Worm (Caenorhabditis elegans) whole organism, L4 larva: ENCODE data around the gene sri-20.

ENCODE experiments used
- F37D6.2 ChIP-seq: sonication (generic microtip); optimal IDR thresholded peaks from 2 replicates; lab custom pipeline; 2016; ENCODE audit warnings: mild to moderate bottlenecking, missing genetic modification characterization, missing compliant biosample characterization
- T20F7.1 ChIP-seq: fragments of 200-800 bp; sonication (Bioruptor generic); optimal IDR thresholded peaks from 2 replicates; lab custom pipeline; 2018; ENCODE audit warnings: mild to moderate bottlenecking, missing genetic modification characterization, missing compliant biosample characterization
- Y48G9A.11 ChIP-seq: fragments of 200-800 bp; sonication (Bioruptor generic); IDR thresholded peaks from 2 replicates; pipeline ENCODE4 v1.3.6; 2022; ENCODE audit warnings: missing genetic modification reagents, missing genetic modification characterization, missing compliant biosample characterization
- Y5F2A.4 ChIP-seq: fragments of 200-800 bp; sonication (Bioruptor generic); optimal IDR thresholded peaks from 2 replicates; lab custom pipeline; 2018; ENCODE audit warnings: mild to moderate bottlenecking, missing genetic modification characterization, missing compliant biosample characterization
- aha-1 ChIP-seq: fragments of 150-350 bp; peaks from one replicate; lab custom pipeline; 2014; ENCODE audit warnings: missing biosample characterization, missing genetic modification characterization
- attf-4 ChIP-seq: sonication (generic microtip); optimal IDR thresholded peaks from 3 replicates; lab custom pipeline; 2017; ENCODE audit warnings: missing biosample characterization, missing genetic modification characterization
- ceh-28 ChIP-seq: fragments of 150-350 bp; optimal IDR thresholded peaks from 2 replicates; lab custom pipeline; 2014; ENCODE audit warnings: missing biosample characterization, missing genetic modification reagents, missing genetic modification characterization
- ceh-32 ChIP-seq: sonication (generic microtip); optimal IDR thresholded peaks from 2 replicates; lab custom pipeline; 2016; ENCODE audit warnings: mild to moderate bottlenecking, missing genetic modification characterization, missing compliant biosample characterization; ENCODE audit not compliant: poor library complexity
- ceh-44 ChIP-seq: fragments of 200-800 bp; sonication (Bioruptor generic); IDR thresholded peaks from 2 replicates; pipeline ENCODE4 v1.3.6; 2022; ENCODE audit warnings: missing genetic modification reagents, missing genetic modification characterization, missing compliant biosample characterization
- cey-2 ChIP-seq: sonication (generic microtip); optimal IDR thresholded peaks from 3 replicates; lab custom pipeline; 2017; ENCODE audit warnings: missing genetic modification characterization, mild to moderate bottlenecking, missing compliant biosample characterization, antibody characterized with exemption, borderline replicate concordance; ENCODE audit not compliant: insufficient read depth
- daf-12 ChIP-seq: fragments of 150-350 bp; optimal IDR thresholded peaks from 2 replicates; lab custom pipeline; 2014; ENCODE audit warnings: missing biosample characterization, missing genetic modification reagents, missing genetic modification characterization
- daf-8 ChIP-seq: fragments of 200-800 bp; sonication (Bioruptor generic); IDR thresholded peaks from 2 replicates; pipeline ENCODE4 v1.3.6; 2022; ENCODE audit warnings: missing genetic modification characterization, missing compliant biosample characterization
- dmd-6 ChIP-seq: fragments of 200-800 bp; sonication (Bioruptor generic); IDR thresholded peaks from 2 replicates; pipeline ENCODE4 v1.3.6; 2022; ENCODE audit warnings: missing genetic modification reagents, missing genetic modification characterization, missing compliant biosample characterization
- dmd-9 ChIP-seq: fragments of 200-800 bp; sonication (Bioruptor generic); IDR thresholded peaks from 2 replicates; pipeline ENCODE4 v1.3.6; 2022; ENCODE audit warnings: missing genetic modification reagents, missing genetic modification characterization, missing compliant biosample characterization
- duxl-1 ChIP-seq: sonication (generic microtip); optimal IDR thresholded peaks from 2 replicates; lab custom pipeline; 2016; ENCODE audit warnings: mild to moderate bottlenecking, missing genetic modification characterization, moderate library complexity, missing compliant biosample characterization; ENCODE audit not compliant: poor library complexity
- fkh-10 ChIP-seq: fragments of 150-350 bp; optimal IDR thresholded peaks from 2 replicates; lab custom pipeline; 2014; ENCODE audit warnings: missing biosample characterization, missing genetic modification reagents, missing genetic modification characterization
- fos-1 ChIP-seq: fragments of 150-350 bp; optimal IDR thresholded peaks from 2 replicates; lab custom pipeline; 2014; ENCODE audit warnings: missing biosample characterization, missing genetic modification characterization
- gei-8 ChIP-seq: fragments of 200-800 bp; sonication (Bioruptor generic); optimal IDR thresholded peaks from 2 replicates; lab custom pipeline; 2018; ENCODE audit warnings: mild to moderate bottlenecking, missing genetic modification characterization, missing compliant biosample characterization
- hlh-30 ChIP-seq: sonication (generic microtip); optimal IDR thresholded peaks from 2 replicates; lab custom pipeline; 2017; ENCODE audit warnings: antibody characterized with exemption, mild to moderate bottlenecking, missing genetic modification characterization, missing compliant biosample characterization; ENCODE audit not compliant: insufficient read depth
- hmg-1.1 ChIP-seq: fragments of 200-800 bp; sonication (Bioruptor generic); IDR thresholded peaks from 2 replicates; pipeline ENCODE4 v1.3.6; 2022; ENCODE audit warnings: missing genetic modification reagents, missing genetic modification characterization, missing compliant biosample characterization
- lim-7 ChIP-seq: fragments of 200-800 bp; sonication (Bioruptor generic); IDR thresholded peaks from 2 replicates; pipeline ENCODE4 v1.3.6; 2022; ENCODE audit warnings: missing genetic modification characterization, missing compliant biosample characterization
- lin-1 ChIP-seq: fragments of 200-800 bp; sonication (Bioruptor generic); IDR thresholded peaks from 2 replicates; pipeline ENCODE4 v1.3.6; 2022; ENCODE audit warnings: missing genetic modification reagents, missing genetic modification characterization, missing compliant biosample characterization
- lin-13 ChIP-seq: fragments of 150-350 bp; optimal IDR thresholded peaks from 2 replicates; lab custom pipeline; 2014; ENCODE audit warnings: missing biosample characterization, missing genetic modification reagents, missing genetic modification characterization
- lin-15B ChIP-seq: fragments of 150-350 bp; sonication (generic microtip); optimal IDR thresholded peaks from 3 replicates; lab custom pipeline; 2014; ENCODE audit warnings: missing biosample characterization, missing genetic modification characterization
- lin-38 ChIP-seq: fragments of 200-800 bp; sonication (Bioruptor generic); IDR thresholded peaks from 2 replicates; pipeline ENCODE4 v1.3.6; 2022; ENCODE audit warnings: missing genetic modification reagents, missing genetic modification characterization, missing compliant biosample characterization
- lsy-2 ChIP-seq, 2 experiments: fragments of 150-350 bp in 1 of 2; sonication (generic microtip) in 1 of 2; optimal IDR thresholded peaks; 2 replicates each; lab custom pipeline; 2014 to 2017; ENCODE audit warnings: missing biosample characterization in 2 of 2, missing genetic modification characterization in 2 of 2
- madf-5 ChIP-seq, 2 experiments: fragments of 200-800 bp; sonication (Bioruptor generic); IDR thresholded peaks; 2 replicates each; pipeline ENCODE4 v1.3.6; 2022; ENCODE audit warnings: missing compliant biosample characterization in 2 of 2, missing genetic modification characterization in 2 of 2
- madf-9 ChIP-seq: fragments of 200-800 bp; sonication (Bioruptor generic); conservative IDR thresholded peaks from 2 replicates; pipeline ENCODE4 v1.3.6; 2022; ENCODE audit warnings: missing genetic modification reagents, missing genetic modification characterization, missing compliant biosample characterization
- mdl-1 ChIP-seq, 2 experiments: fragments of 150-350 bp in 1 of 2; sonication (generic microtip) in 1 of 2; optimal IDR thresholded peaks; 2 replicates each; lab custom pipeline; 2014 to 2017; ENCODE audit warnings: missing biosample characterization in 2 of 2, missing genetic modification characterization in 2 of 2
- mdt-29 ChIP-seq: fragments of 200-800 bp; sonication (Bioruptor generic); IDR thresholded peaks from 2 replicates; pipeline ENCODE4 v1.3.6; 2022; ENCODE audit warnings: missing genetic modification reagents, missing genetic modification characterization, missing compliant biosample characterization
- mes-2 ChIP-seq: sonication (generic microtip); optimal IDR thresholded peaks from 2 replicates; lab custom pipeline; 2016; ENCODE audit warnings: missing genotype, mild to moderate bottlenecking, missing genetic modification characterization, missing compliant biosample characterization; ENCODE audit not compliant: poor library complexity, severe bottlenecking
- mxl-3 ChIP-seq: fragments of 200-800 bp; sonication (Bioruptor generic); optimal IDR thresholded peaks from 2 replicates; lab custom pipeline; 2018; ENCODE audit warnings: mild to moderate bottlenecking, missing genetic modification characterization, missing compliant biosample characterization
- nhr-102 ChIP-seq: sonication (generic microtip); optimal IDR thresholded peaks from 2 replicates; lab custom pipeline; 2016; ENCODE audit warnings: mild to moderate bottlenecking, missing genetic modification characterization, moderate library complexity, missing compliant biosample characterization
- nhr-111 ChIP-seq: fragments of 200-800 bp; sonication (Bioruptor generic); optimal IDR thresholded peaks from 2 replicates; lab custom pipeline; 2018; ENCODE audit warnings: mild to moderate bottlenecking, missing genetic modification characterization, missing compliant biosample characterization
- nhr-25 ChIP-seq: sonication (generic microtip); optimal IDR thresholded peaks from 2 replicates; lab custom pipeline; 2017; ENCODE audit warnings: missing genetic modification characterization, mild to moderate bottlenecking, missing compliant biosample characterization, antibody characterized with exemption, moderate library complexity, borderline replicate concordance; ENCODE audit not compliant: insufficient read depth
- nhr-28 ChIP-seq: fragments of 150-350 bp; optimal IDR thresholded peaks from 2 replicates; lab custom pipeline; 2014; ENCODE audit warnings: missing biosample characterization, missing genetic modification characterization
- nhr-41 ChIP-seq: fragments of 200-800 bp; sonication (Bioruptor generic); IDR thresholded peaks from 2 replicates; pipeline ENCODE4 v1.3.6; 2022; ENCODE audit warnings: missing genetic modification reagents, missing genetic modification characterization, missing compliant biosample characterization
- nhr-6 ChIP-seq: fragments of 150-350 bp; optimal IDR thresholded peaks from 2 replicates; lab custom pipeline; 2014; ENCODE audit warnings: missing biosample characterization, missing genetic modification characterization
- pha-4 ChIP-seq, 2 experiments: fragments of 150-350 bp in 1 of 2; fragments of 200-800 bp in 1 of 2; sonication (Bioruptor generic) in 1 of 2; IDR thresholded peaks in 1 of 2; optimal IDR thresholded peaks in 1 of 2; 2 replicates each; pipeline versions ENCODE4 v1.3.6 to Lab custom; 2014 to 2022; ENCODE audit warnings: missing genetic modification characterization in 2 of 2, missing genetic modification reagents in 2 of 2, missing biosample characterization in 1 of 2, missing compliant biosample characterization in 1 of 2
- set-16 ChIP-seq: fragments of 200-800 bp; sonication (Bioruptor generic); IDR thresholded peaks from 2 replicates; pipeline ENCODE4 v1.3.6; 2022; ENCODE audit warnings: missing genetic modification reagents, missing genetic modification characterization, missing compliant biosample characterization
- snpc-4 ChIP-seq: fragments of 150-350 bp; optimal IDR thresholded peaks from 2 replicates; lab custom pipeline; 2014; ENCODE audit warnings: missing biosample characterization, missing genetic modification characterization
- spr-1 ChIP-seq: sonication (generic microtip); optimal IDR thresholded peaks from 2 replicates; lab custom pipeline; 2016; ENCODE audit warnings: mild to moderate bottlenecking, missing genetic modification characterization, missing compliant biosample characterization
- spr-3 ChIP-seq: fragments of 200-800 bp; sonication (Bioruptor generic); optimal IDR thresholded peaks from 2 replicates; lab custom pipeline; 2018; ENCODE audit warnings: mild to moderate bottlenecking, missing genetic modification characterization, missing compliant biosample characterization
- unc-130 ChIP-seq: sonication (generic microtip); optimal IDR thresholded peaks from 2 replicates; lab custom pipeline; 2016; ENCODE audit warnings: missing genetic modification reagents, missing genetic modification characterization, missing compliant biosample characterization
- unc-39 ChIP-seq: sonication (generic microtip); optimal IDR thresholded peaks from 2 replicates; lab custom pipeline; 2017; ENCODE audit warnings: missing biosample characterization, missing genetic modification characterization
- zfp-2 ChIP-seq: sonication (generic microtip); optimal IDR thresholded peaks from 2 replicates; lab custom pipeline; 2016; ENCODE audit warnings: mild to moderate bottlenecking, missing genetic modification characterization, missing compliant biosample characterization

Gene sri-20

ce11 chrV:10352928-10353427, 15.4 kb upstream of the sri-20 start, which contains the start of gene nol-56 (continued):
- TF ChIP-seq ceh-44, result no peak
- TF ChIP-seq pha-4 (GFP tag; IDR thresholded peaks at IDR 0.05; lab: Robert Waterston, UW), result peak; percentile 65; the same call in 1 of the 2 replicates
- TF ChIP-seq pha-4 (tag; optimal IDR thresholded peaks at IDR 0.05; lab: Kevin White, UChicago), result peak; percentile 32
- peak in 1 of 2 experiments; percentile 36 for TF ChIP-seq mdl-1 (tag; optimal IDR thresholded peaks at IDR 0.05; lab: Kevin White, UChicago)
- no peak for TF ChIP-seq lim-7
- peak; percentile 52 for TF ChIP-seq lin-13 (GFP tag; lab: Kevin White, UChicago)
- TF ChIP-seq lin-15B (tag; lab: Kevin White, UChicago), result no peak
- TF ChIP-seq fkh-10 (GFP tag; lab: Kevin White, UChicago), result no peak
- TF ChIP-seq F37D6.2, result peak; percentile 47
- TF ChIP-seq nhr-25 (tag; lab: Kevin White, UChicago), result peak; percentile 79
- TF ChIP-seq hmg-1.1 (GFP tag; lab: Robert Waterston, UW), result peak; percentile 68
- TF ChIP-seq snpc-4 (tag; lab: Kevin White, UChicago), result no peak
- TF ChIP-seq nhr-28 (tag; lab: Kevin White, UChicago), result peak; percentile 60
- TF ChIP-seq dmd-6, result peak; percentile 80
- peak; percentile 74 for TF ChIP-seq lin-38
- no peak for TF ChIP-seq Y5F2A.4 (GFP tag; lab: Kevin White, UChicago)
- TF ChIP-seq nhr-6 (tag; lab: Kevin White, UChicago), result peak; percentile 62
- TF ChIP-seq madf-5 (GFP tag; IDR thresholded peaks at IDR 0.05; lab: Robert Waterston, UW), result no peak
- peak; percentile 36 for TF ChIP-seq duxl-1 (tag; lab: Kevin White, UChicago)
- TF ChIP-seq nhr-111 (GFP tag; lab: Kevin White, UChicago), result no peak
- peak; percentile 52 for TF ChIP-seq spr-1 (tag; lab: Kevin White, UChicago)
- TF ChIP-seq mes-2 (tag; lab: Kevin White, UChicago), result peak; percentile 93
- TF ChIP-seq T20F7.1 (GFP tag; lab: Kevin White, UChicago), result peak; percentile 77
- peak; percentile 22 for TF ChIP-seq zfp-2
- TF ChIP-seq fos-1 (tag; lab: Kevin White, UChicago), result no peak
- TF ChIP-seq set-16 (GFP tag; lab: Robert Waterston, UW), result no peak
- no peak for TF ChIP-seq Y48G9A.11 (GFP tag; lab: Robert Waterston, UW)
- 0 out of 2 replicates have a peak, but pooled peaks have one; percentile 57 for TF ChIP-seq dmd-9 (GFP tag; lab: Robert Waterston, UW)
- TF ChIP-seq aha-1 (tag; lab: Kevin White, UChicago), result no peak
- peak in 1 of 2 experiments; percentile 94 for TF ChIP-seq lsy-2 (tag; optimal IDR thresholded peaks at IDR 0.05; lab: Kevin White, UChicago)
- TF ChIP-seq hlh-30, result peak; percentile 71
- peak; percentile 64 for TF ChIP-seq unc-130 (GFP tag; lab: Kevin White, UChicago)
- no peak for TF ChIP-seq unc-39 (tag; lab: Kevin White, UChicago)

ce11 chrV:10355773-10356335, 12.5 kb upstream of the sri-20 start, which contains the start of gene sluh-7:
sluh-7 (minus strand) TSS chrV:10355823.
- TF ChIP-seq madf-5 (GFP tag; IDR thresholded peaks at IDR 0.05; lab: Robert Waterston, UW) (no peak), lin-15B (tag; lab: Kevin White, UChicago) (peak; percentile 3), lin-1 (no peak), mxl-3 (GFP tag; lab: Kevin White, UChicago) (no peak), nhr-25 (tag; lab: Kevin White, UChicago) (no peak), cey-2 (tag; lab: Kevin White, UChicago) (no peak), Y48G9A.11 (GFP tag; lab: Robert Waterston, UW) (no peak), ceh-28 (tag; lab: Kevin White, UChicago) (no peak), ceh-32 (tag; lab: Kevin White, UChicago) (no peak), lin-38 (peak; percentile 78), snpc-4 (tag; lab: Kevin White, UChicago) (no peak), madf-9 (GFP tag; lab: Robert Waterston, UW) (peak; percentile 75), attf-4 (tag; lab: Kevin White, UChicago) (no peak), nhr-41 (GFP tag; lab: Robert Waterston, UW) (no peak), daf-8 (GFP tag; lab: Robert Waterston, UW) (no peak), gei-8 (GFP tag; lab: Kevin White, UChicago) (no peak), hmg-1.1 (GFP tag; lab: Robert Waterston, UW) (0 out of 2 replicates have a peak, but pooled peaks have one; percentile 12), dmd-9 (GFP tag; lab: Robert Waterston, UW) (peak; percentile 82), unc-39 (tag; lab: Kevin White, UChicago) (no peak), mdt-29 (no peak), unc-130 (GFP tag; lab: Kevin White, UChicago) (peak; percentile 95), spr-3 (no peak), daf-12 (no peak), nhr-102 (tag; lab: Kevin White, UChicago) (peak; percentile 66)
